Worm (Caenorhabditis elegans) whole organism, young adult: ENCODE results near the gene wbp-11.

ENCODE experiments used
- B0336.3 ChIP-seq: fragments of 200-800 bp; sonication (Bioruptor generic); IDR thresholded peaks from 2 replicates; pipeline ENCODE4 v1.3.6; 2022; ENCODE audit warnings: missing genetic modification characterization, missing compliant biosample characterization
- C17E4.6 ChIP-seq: fragments of 200-800 bp; sonication (Bioruptor generic); IDR thresholded peaks from 2 replicates; pipeline ENCODE4 v1.3.6; 2022; ENCODE audit warnings: missing genetic modification reagents, missing genetic modification characterization, missing compliant biosample characterization
- F23B12.7 ChIP-seq: sonication (generic microtip); optimal IDR thresholded peaks from 2 replicates; lab custom pipeline; 2017; ENCODE audit warnings: missing genetic modification characterization, mild to moderate bottlenecking, missing compliant biosample characterization, antibody characterized with exemption, moderate library complexity; ENCODE audit not compliant: insufficient read depth
- F39B2.1 ChIP-seq: fragments of 200-800 bp; sonication (Bioruptor generic); IDR thresholded peaks from 2 replicates; pipeline ENCODE4 v1.3.6; 2022; ENCODE audit warnings: missing genetic modification reagents, missing genetic modification characterization, missing compliant biosample characterization
- F57A8.1 ChIP-seq: fragments of 200-800 bp; sonication (Bioruptor generic); optimal IDR thresholded peaks from 2 replicates; lab custom pipeline; 2018; ENCODE audit warnings: mild to moderate bottlenecking, missing genetic modification characterization, moderate library complexity, missing compliant biosample characterization
- K11D2.4 ChIP-seq: fragments of 200-800 bp; sonication (Bioruptor generic); IDR thresholded peaks from 2 replicates; pipeline ENCODE4 v1.3.6; 2022; ENCODE audit warnings: missing genetic modification reagents, missing genetic modification characterization, missing compliant biosample characterization
- K12H6.12 ChIP-seq: fragments of 200-800 bp; sonication (Bioruptor generic); optimal IDR thresholded peaks from 2 replicates; lab custom pipeline; 2018; ENCODE audit warnings: mild to moderate bottlenecking, missing genetic modification characterization, missing compliant biosample characterization
- Y79H2A.3 ChIP-seq: fragments of 200-800 bp; sonication (Bioruptor generic); conservative IDR thresholded peaks from 2 replicates; pipeline ENCODE4 v1.3.6; 2022; ENCODE audit warnings: missing genetic modification reagents, missing genetic modification characterization, missing compliant biosample characterization
- ama-1 ChIP-seq, 3 experiments: fragments of 150-350 bp in 1 of 3; sonication (generic microtip) in 2 of 3; optimal IDR thresholded peaks; 2 replicates each; lab custom pipeline; 2014 to 2018; ENCODE audit warnings: missing biosample characterization in 2 of 3, missing genetic modification characterization in 2 of 3, missing genetic modification reagents in 2 of 3
- aptf-3 ChIP-seq: fragments of 200-800 bp; sonication (Bioruptor generic); IDR thresholded peaks from 2 replicates; pipeline ENCODE4 v1.3.6; 2022; ENCODE audit warnings: missing genetic modification characterization, missing compliant biosample characterization
- athp-1 ChIP-seq: sonication (generic microtip); optimal IDR thresholded peaks from 2 replicates; lab custom pipeline; 2017; ENCODE audit warnings: mild to moderate bottlenecking, missing genetic modification characterization, missing compliant biosample characterization
- attf-5 ChIP-seq: fragments of 200-800 bp; sonication (Bioruptor generic); optimal IDR thresholded peaks from 2 replicates; lab custom pipeline; 2018; ENCODE audit warnings: mild to moderate bottlenecking, missing genetic modification characterization, missing compliant biosample characterization
- attf-6 ChIP-seq: fragments of 200-800 bp; sonication (Bioruptor generic); IDR thresholded peaks from 2 replicates; pipeline ENCODE4 v1.3.6; 2022; ENCODE audit warnings: missing genetic modification reagents, missing genetic modification characterization, missing compliant biosample characterization
- cebp-1 ChIP-seq, 2 experiments: fragments of 200-800 bp in 1 of 2; sonication (Bioruptor generic) in 1 of 2; sonication (generic microtip) in 1 of 2; IDR thresholded peaks in 1 of 2; optimal IDR thresholded peaks in 1 of 2; 2 replicates each; pipeline versions ENCODE4 v1.3.6 to Lab custom; 2017 to 2022; ENCODE audit warnings: missing compliant biosample characterization in 2 of 2, missing genetic modification characterization in 2 of 2, mild to moderate bottlenecking in 1 of 2, missing genetic modification reagents in 1 of 2, moderate library complexity in 1 of 2
- ceh-100 ChIP-seq: fragments of 200-800 bp; sonication (Bioruptor generic); IDR thresholded peaks from 2 replicates; pipeline ENCODE4 v1.3.6; 2022; ENCODE audit warnings: missing genetic modification reagents, missing genetic modification characterization, missing compliant biosample characterization
- ceh-27 ChIP-seq: fragments of 200-800 bp; sonication (Bioruptor generic); optimal IDR thresholded peaks from 2 replicates; lab custom pipeline; 2018; ENCODE audit warnings: mild to moderate bottlenecking, missing genetic modification characterization, moderate library complexity, missing compliant biosample characterization
- ceh-79 ChIP-seq: sonication (generic microtip); optimal IDR thresholded peaks from 2 replicates; lab custom pipeline; 2017; ENCODE audit warnings: mild to moderate bottlenecking, missing genetic modification characterization, missing compliant biosample characterization
- die-1 ChIP-seq: sonication (generic microtip); optimal IDR thresholded peaks from 2 replicates; lab custom pipeline; 2016; ENCODE audit warnings: missing genotype, mild to moderate bottlenecking, missing genetic modification characterization, missing compliant biosample characterization
- dox-1 ChIP-seq: fragments of 200-800 bp; sonication (Bioruptor generic); IDR thresholded peaks from 2 replicates; pipeline ENCODE4 v1.3.6; 2022; ENCODE audit warnings: missing genetic modification reagents, missing genetic modification characterization, missing compliant biosample characterization
- dpl-1 ChIP-seq: fragments of 150-350 bp; optimal IDR thresholded peaks from 2 replicates; lab custom pipeline; 2014; ENCODE audit warnings: missing biosample characterization, missing genetic modification reagents, missing genetic modification characterization
- egrh-3 ChIP-seq: fragments of 200-800 bp; sonication (Bioruptor generic); IDR thresholded peaks from 2 replicates; pipeline ENCODE4 v1.3.6; 2022; ENCODE audit warnings: missing genetic modification reagents, missing genetic modification characterization, missing compliant biosample characterization
- ets-4 ChIP-seq: fragments of 200-800 bp; sonication (Bioruptor generic); optimal IDR thresholded peaks from 2 replicates; lab custom pipeline; 2018; ENCODE audit warnings: mild to moderate bottlenecking, missing genetic modification characterization, missing compliant biosample characterization
- hlh-26 ChIP-seq: fragments of 200-800 bp; sonication (Bioruptor generic); conservative IDR thresholded peaks from 2 replicates; pipeline ENCODE4 v1.3.6; 2022; ENCODE audit warnings: missing genetic modification reagents, missing genetic modification characterization, missing compliant biosample characterization
- let-607 ChIP-seq, 2 experiments: fragments of 200-800 bp in 1 of 2; sonication (Bioruptor generic) in 1 of 2; sonication (generic microtip) in 1 of 2; optimal IDR thresholded peaks; 2 replicates each; lab custom pipeline; 2016 to 2018; ENCODE audit warnings: mild to moderate bottlenecking in 2 of 2, missing compliant biosample characterization in 2 of 2, missing genetic modification characterization in 2 of 2, moderate library complexity in 2 of 2, missing genotype in 1 of 2
- lin-40 ChIP-seq: sonication (generic microtip); optimal IDR thresholded peaks from 2 replicates; lab custom pipeline; 2016; ENCODE audit warnings: missing genetic modification characterization, mild to moderate bottlenecking, missing compliant biosample characterization, missing genotype, missing genetic modification reagents
- lir-1 ChIP-seq: fragments of 200-800 bp; sonication (Bioruptor generic); conservative IDR thresholded peaks from 2 replicates; pipeline ENCODE4 v1.3.6; 2022; ENCODE audit warnings: missing genetic modification reagents, missing genetic modification characterization, missing compliant biosample characterization
- madf-10 ChIP-seq: sonication (generic microtip); optimal IDR thresholded peaks from 2 replicates; lab custom pipeline; 2016; ENCODE audit warnings: mild to moderate bottlenecking, missing genetic modification characterization, missing compliant biosample characterization
- madf-6 ChIP-seq: fragments of 200-800 bp; sonication (Bioruptor generic); IDR thresholded peaks from 2 replicates; pipeline ENCODE4 v1.3.6; 2022; ENCODE audit warnings: missing genetic modification reagents, missing genetic modification characterization, missing compliant biosample characterization
- mel-28 ChIP-seq: sonication (generic microtip); optimal IDR thresholded peaks from 2 replicates; lab custom pipeline; 2016; ENCODE audit warnings: borderline replicate concordance, mild to moderate bottlenecking, missing genetic modification characterization, missing compliant biosample characterization
- mes-4 ChIP-seq: sonication (generic microtip); optimal IDR thresholded peaks from 2 replicates; lab custom pipeline; 2016; ENCODE audit warnings: missing genotype, missing genetic modification characterization, missing compliant biosample characterization
- nhr-90 ChIP-seq: sonication (generic microtip); optimal IDR thresholded peaks from 2 replicates; lab custom pipeline; 2016; ENCODE audit warnings: missing genotype, mild to moderate bottlenecking, missing genetic modification characterization, missing compliant biosample characterization
- rcor-1 ChIP-seq: fragments of 200-800 bp; sonication (Bioruptor generic); IDR thresholded peaks from 2 replicates; pipeline ENCODE4 v1.3.6; 2022; ENCODE audit warnings: missing genetic modification reagents, missing genetic modification characterization, missing compliant biosample characterization
- repo-1 ChIP-seq: sonication (generic microtip); optimal IDR thresholded peaks from 2 replicates; lab custom pipeline; 2017; ENCODE audit warnings: mild to moderate bottlenecking, missing genetic modification characterization, missing compliant biosample characterization
- sdz-38 ChIP-seq: sonication (generic microtip); optimal IDR thresholded peaks from 2 replicates; lab custom pipeline; 2016; ENCODE audit warnings: missing genotype, missing genetic modification characterization, missing compliant biosample characterization
- snpc-3.4 ChIP-seq: sonication (generic microtip); optimal IDR thresholded peaks from 2 replicates; lab custom pipeline; 2017; ENCODE audit warnings: missing genetic modification characterization, mild to moderate bottlenecking, missing compliant biosample characterization, antibody characterized with exemption, moderate library complexity, missing genotype, missing genetic modification reagents
- snpc-4 ChIP-seq, 5 experiments: fragments of 150-350 bp in 1 of 5; sonication (generic microtip) in 4 of 5; optimal IDR thresholded peaks; 2 replicates each; lab custom pipeline; 2014 to 2018; ENCODE audit warnings: missing genetic modification characterization in 5 of 5, missing biosample characterization in 3 of 5, antibody characterized with exemption in 2 of 5, mild to moderate bottlenecking in 2 of 5, missing compliant biosample characterization in 2 of 5, missing genotype in 2 of 5, moderate library complexity in 2 of 5, missing genetic modification reagents in 1 of 5
- sptf-2 ChIP-seq: fragments of 200-800 bp; sonication (Bioruptor generic); optimal IDR thresholded peaks from 2 replicates; lab custom pipeline; 2018; ENCODE audit warnings: mild to moderate bottlenecking, missing genetic modification characterization, missing compliant biosample characterization
- tbp1 ChIP-seq: fragments of 200-800 bp; sonication (Bioruptor generic); optimal IDR thresholded peaks from 2 replicates; lab custom pipeline; 2018; ENCODE audit warnings: mild to moderate bottlenecking, missing genetic modification characterization, missing compliant biosample characterization
- zim-3 ChIP-seq: sonication (generic microtip); optimal IDR thresholded peaks from 2 replicates; lab custom pipeline; 2017; ENCODE audit warnings: mild to moderate bottlenecking, missing genetic modification characterization, moderate library complexity, missing compliant biosample characterization
- ztf-18 ChIP-seq: sonication (generic microtip); optimal IDR thresholded peaks from 2 replicates; lab custom pipeline; 2016; ENCODE audit warnings: missing genotype, mild to moderate bottlenecking, missing genetic modification characterization, missing compliant biosample characterization
- ztf-25 ChIP-seq: fragments of 200-800 bp; sonication (Bioruptor generic); IDR thresholded peaks from 2 replicates; pipeline ENCODE4 v1.3.6; 2022; ENCODE audit warnings: missing genetic modification reagents, missing genetic modification characterization, missing compliant biosample characterization
- ztf-26 ChIP-seq: sonication (generic microtip); optimal IDR thresholded peaks from 2 replicates; lab custom pipeline; 2017; ENCODE audit warnings: missing genetic modification characterization, missing compliant biosample characterization
- ztf-3 ChIP-seq: fragments of 200-800 bp; sonication (Bioruptor generic); optimal IDR thresholded peaks from 2 replicates; lab custom pipeline; 2018; ENCODE audit warnings: mild to moderate bottlenecking, missing genetic modification characterization, missing compliant biosample characterization

wbp-11 gene

DNA sequence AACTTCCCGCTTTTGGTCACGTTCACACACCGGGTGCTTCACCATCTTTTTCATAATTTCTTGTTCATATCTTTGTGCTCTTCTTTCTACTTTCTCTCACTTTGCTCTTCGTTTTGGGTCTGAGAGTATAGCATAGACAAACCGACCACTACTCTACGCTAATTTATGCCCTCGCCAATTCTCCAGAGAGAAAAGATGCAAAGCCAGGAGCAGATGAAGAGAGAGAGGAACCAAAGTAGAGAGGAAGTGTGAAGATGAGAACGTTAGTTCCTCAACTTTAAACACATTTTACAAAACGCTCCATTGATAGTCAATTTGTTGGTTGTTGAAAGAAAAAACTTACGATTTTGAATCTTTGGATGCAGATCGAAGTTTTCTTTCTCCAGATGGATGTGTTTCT is 5.0 kb upstream of the wbp-11 start:
- no peak for TF ChIP-seq lin-40
- TF ChIP-seq K12H6.12 (tag; lab: Kevin White, UChicago), result no peak
- TF ChIP-seq zim-3 (tag; lab: Kevin White, UChicago), result no peak
- TF ChIP-seq ceh-100 (GFP tag; lab: Robert Waterston, UW), result no peak
- no peak for TF ChIP-seq F57A8.1
- TF ChIP-seq attf-5, result no peak
- no peak for TF ChIP-seq ama-1 (optimal IDR thresholded peaks at IDR 0.05; lab: Kevin White, UChicago)
- no peak for TF ChIP-seq ama-1 (GFP tag; optimal IDR thresholded peaks at IDR 0.05; lab: Kevin White, UChicago)
- TF ChIP-seq rcor-1 (GFP tag; lab: Robert Waterston, UW), result no peak
- TF ChIP-seq mes-4 (tag; lab: Kevin White, UChicago), result no peak
- no peak for TF ChIP-seq aptf-3 (GFP tag; lab: Robert Waterston, UW)
- no peak for TF ChIP-seq ztf-3
- no peak for TF ChIP-seq F23B12.7
- TF ChIP-seq nhr-90 (tag; lab: Kevin White, UChicago), result no peak

DNA sequence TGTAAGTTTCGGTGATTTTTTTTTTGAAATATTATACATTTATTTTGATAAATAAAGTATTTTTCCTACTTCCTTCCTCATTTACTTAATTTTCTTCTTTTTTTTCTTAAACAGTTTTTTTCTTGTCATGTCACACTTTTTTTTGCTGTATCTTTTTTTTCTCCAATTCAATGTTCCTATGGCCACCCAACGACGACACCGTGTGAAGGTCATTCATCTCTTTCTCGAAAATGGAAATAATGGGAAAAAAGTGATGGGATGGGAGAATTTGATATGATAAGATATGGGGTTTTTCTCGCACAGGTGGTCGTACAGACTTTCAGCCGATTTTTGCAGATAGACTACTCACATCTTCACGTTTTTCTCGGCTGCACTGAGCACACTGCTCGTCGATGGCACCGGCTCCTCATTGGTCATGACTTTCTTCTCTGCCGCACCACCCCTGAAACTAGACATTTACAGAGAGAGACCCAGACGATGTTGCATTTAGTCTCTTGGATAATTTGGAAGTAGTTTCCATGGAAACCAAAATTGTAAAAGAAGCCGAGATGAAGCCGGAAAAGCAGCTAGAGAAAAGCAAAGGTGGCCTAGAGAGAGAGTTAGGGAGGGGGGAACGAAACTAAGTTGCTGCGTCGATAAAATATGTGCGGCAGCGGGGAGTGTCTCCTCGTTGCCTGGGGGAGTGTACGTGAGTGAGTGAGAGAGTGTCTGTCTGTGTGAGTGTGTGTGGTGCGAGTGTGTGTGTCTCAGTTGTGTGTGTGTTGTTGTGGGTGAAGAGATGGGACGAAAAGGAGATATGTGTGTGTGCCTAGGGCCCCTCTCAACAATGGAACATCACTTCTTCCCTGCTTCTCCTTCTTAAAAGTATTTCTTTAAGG is 3.6 kb upstream of the wbp-11 start, which contains the start of gene daf-19:
Gene daf-19, minus strand, starts transcription at position 442 of the 878 bp plus-strand sequence.
- TF ChIP-seq snpc-3.4, result no peak
- TF ChIP-seq mel-28 (tag; lab: Kevin White, UChicago), result no peak
- no peak for TF ChIP-seq Y79H2A.3 (GFP tag; lab: Robert Waterston, UW)
- TF ChIP-seq tbp1 (GFP tag; lab: Kevin White, UChicago), result peak; percentile 24
- TF ChIP-seq madf-10, result peak; percentile 4
- TF ChIP-seq die-1 (tag; lab: Kevin White, UChicago), result peak; percentile 42
- TF ChIP-seq cebp-1 (GFP tag; IDR thresholded peaks at IDR 0.05; lab: Robert Waterston, UW), result no peak
- TF ChIP-seq cebp-1 (tag; optimal IDR thresholded peaks at IDR 0.05; lab: Kevin White, UChicago), result peak; percentile 64
- TF ChIP-seq egrh-3 (GFP tag; lab: Robert Waterston, UW), result peak; percentile 45
- no peak for TF ChIP-seq ceh-79
- TF ChIP-seq hlh-26 (GFP tag; lab: Robert Waterston, UW), result no peak
- 0 out of 2 replicates have a peak, but pooled peaks have one; percentile 21 for TF ChIP-seq B0336.3 (GFP tag; lab: Robert Waterston, UW)
- TF ChIP-seq madf-6, result peak; percentile 23; the same call in 1 of the 2 replicates
- no peak for TF ChIP-seq sptf-2 (GFP tag; lab: Kevin White, UChicago)
- 0 out of 2 replicates have a peak, but pooled peaks have one; percentile 31 for TF ChIP-seq K11D2.4 (GFP tag; lab: Robert Waterston, UW)
- TF ChIP-seq ztf-25 (GFP tag; lab: Robert Waterston, UW), result no peak
- peak; percentile 38 for TF ChIP-seq attf-5
- peak; percentile 6 for TF ChIP-seq ztf-26 (tag; lab: Kevin White, UChicago)
- TF ChIP-seq athp-1, result no peak
- TF ChIP-seq lir-1 (GFP tag; lab: Robert Waterston, UW), result no peak; the same call in 1 of the 2 replicates
- TF ChIP-seq K12H6.12 (tag; lab: Kevin White, UChicago), result peak; percentile 35
- peak; percentile 59 for TF ChIP-seq ceh-27 (GFP tag; lab: Kevin White, UChicago)
- 0 out of 2 replicates have a peak, but pooled peaks have one; percentile 29 for TF ChIP-seq rcor-1 (GFP tag; lab: Robert Waterston, UW)
- no peak for TF ChIP-seq F23B12.7
- no peak for TF ChIP-seq dpl-1
- TF ChIP-seq dox-1 (GFP tag; lab: Robert Waterston, UW), result peak; percentile 57
- TF ChIP-seq let-607 (tag; optimal IDR thresholded peaks at IDR 0.05; lab: Kevin White, UChicago), result peak in 1 of 2 experiments; percentile 4
- TF ChIP-seq snpc-4 (GFP tag; optimal IDR thresholded peaks at IDR 0.05; lab: Kevin White, UChicago), result no peak
- TF ChIP-seq snpc-4 (tag; optimal IDR thresholded peaks at IDR 0.05; lab: Kevin White, UChicago), result peak in 1 of 4 experiments; percentile 17
- TF ChIP-seq F39B2.1 (GFP tag; lab: Robert Waterston, UW), result no peak
- peak; percentile 12 for TF ChIP-seq ztf-18
- no peak for TF ChIP-seq C17E4.6 (GFP tag; lab: Robert Waterston, UW)
- TF ChIP-seq mes-4 (tag; lab: Kevin White, UChicago), result no peak
- no peak for TF ChIP-seq repo-1 (tag; lab: Kevin White, UChicago)
- TF ChIP-seq sdz-38 (tag; lab: Kevin White, UChicago), result no peak
- TF ChIP-seq attf-6, result no peak
- TF ChIP-seq ets-4, result no peak
- no peak for TF ChIP-seq nhr-90 (tag; lab: Kevin White, UChicago)
